Worm (Caenorhabditis elegans) whole organism, L3 larva: ENCODE results near the gene R07E3.6.

Experiments
- ZK546.5 ChIP-seq: sonication (generic microtip); optimal IDR thresholded peaks from 2 replicates; lab custom pipeline; 2017; ENCODE audit warnings: missing biosample characterization, missing genetic modification characterization
- ama-1 ChIP-seq: fragments of 150-350 bp; optimal IDR thresholded peaks from 2 replicates; lab custom pipeline; 2018
- ceh-16 ChIP-seq: sonication (generic microtip); optimal IDR thresholded peaks from 2 replicates; lab custom pipeline; 2017; ENCODE audit warnings: missing biosample characterization, missing genetic modification characterization
- ceh-28 ChIP-seq: fragments of 150-350 bp; optimal IDR thresholded peaks from 2 replicates; lab custom pipeline; 2014; ENCODE audit warnings: missing biosample characterization, missing genetic modification reagents, missing genetic modification characterization
- ceh-82 ChIP-seq: fragments of 150-350 bp; optimal IDR thresholded peaks from 2 replicates; lab custom pipeline; 2014; ENCODE audit warnings: missing biosample characterization, missing genetic modification characterization
- ceh-9 ChIP-seq: sonication (generic microtip); optimal IDR thresholded peaks from 2 replicates; lab custom pipeline; 2018; ENCODE audit warnings: missing biosample characterization, missing genetic modification characterization
- daf-12 ChIP-seq: fragments of 150-350 bp; optimal IDR thresholded peaks from 2 replicates; lab custom pipeline; 2014; ENCODE audit warnings: missing biosample characterization, missing genetic modification reagents, missing genetic modification characterization
- egl-27 ChIP-seq: sonication (generic microtip); optimal IDR thresholded peaks from 4 replicates; lab custom pipeline; 2017; ENCODE audit warnings: missing biosample characterization, missing genetic modification reagents, missing genetic modification characterization
- egl-5 ChIP-seq: fragments of 150-350 bp; optimal IDR thresholded peaks from 2 replicates; lab custom pipeline; 2017; ENCODE audit warnings: missing biosample characterization, missing genetic modification reagents, missing genetic modification characterization, inconsistent platforms
- elt-1 ChIP-seq: fragments of 150-350 bp; optimal IDR thresholded peaks from 2 replicates; lab custom pipeline; 2014; ENCODE audit warnings: missing biosample characterization, missing genetic modification characterization
- elt-3 ChIP-seq, 3 experiments: fragments of 150-350 bp in 1 of 3; sonication (generic microtip) in 2 of 3; optimal IDR thresholded peaks; 2 replicates in 2 of 3; 4 replicates in 1 of 3; lab custom pipeline; 2014 to 2017; ENCODE audit warnings: missing biosample characterization in 3 of 3, missing genetic modification characterization in 3 of 3
- eor-1 ChIP-seq, 2 experiments: fragments of 150-350 bp; optimal IDR thresholded peaks; 2 replicates each; lab custom pipeline; 2014 to 2018; ENCODE audit warnings: missing biosample characterization in 2 of 2, missing genetic modification characterization in 2 of 2
- fos-1 ChIP-seq: fragments of 150-350 bp; optimal IDR thresholded peaks from 2 replicates; lab custom pipeline; 2014; ENCODE audit warnings: missing biosample characterization, missing genetic modification characterization
- jun-1 ChIP-seq: fragments of 150-350 bp; optimal IDR thresholded peaks from 2 replicates; lab custom pipeline; 2014; ENCODE audit warnings: missing biosample characterization, missing genetic modification reagents, missing genetic modification characterization
- lin-15B ChIP-seq: fragments of 150-350 bp; optimal IDR thresholded peaks from 2 replicates; lab custom pipeline; 2014; ENCODE audit warnings: missing biosample characterization, missing genetic modification characterization
- lin-39 ChIP-seq: fragments of 150-350 bp; optimal IDR thresholded peaks from 2 replicates; lab custom pipeline; 2018; ENCODE audit warnings: missing biosample characterization, missing genetic modification reagents, missing genetic modification characterization
- mdl-1 ChIP-seq: fragments of 150-350 bp; optimal IDR thresholded peaks from 2 replicates; lab custom pipeline; 2014; ENCODE audit warnings: missing biosample characterization, missing genetic modification characterization
- nhr-11 ChIP-seq: fragments of 150-350 bp; optimal IDR thresholded peaks from 2 replicates; lab custom pipeline; 2014; ENCODE audit warnings: missing biosample characterization, missing genetic modification characterization
- nhr-12 ChIP-seq: fragments of 150-350 bp; optimal IDR thresholded peaks from 2 replicates; lab custom pipeline; 2014; ENCODE audit warnings: missing biosample characterization, missing genetic modification characterization
- nhr-23 ChIP-seq: fragments of 150-350 bp; optimal IDR thresholded peaks from 2 replicates; lab custom pipeline; 2014; ENCODE audit warnings: missing biosample characterization, missing genetic modification reagents, missing genetic modification characterization
- nhr-237 ChIP-seq: fragments of 150-350 bp; optimal IDR thresholded peaks from 2 replicates; lab custom pipeline; 2014; ENCODE audit warnings: missing biosample characterization, missing genetic modification characterization
- nhr-25 ChIP-seq: sonication (generic microtip); optimal IDR thresholded peaks from 2 replicates; lab custom pipeline; 2017; ENCODE audit warnings: missing biosample characterization, missing genetic modification characterization
- nhr-43 ChIP-seq: sonication (generic microtip); optimal IDR thresholded peaks from 2 replicates; lab custom pipeline; 2016; ENCODE audit warnings: mild to moderate bottlenecking, missing genetic modification characterization, missing compliant biosample characterization; ENCODE audit not compliant: poor library complexity, severe bottlenecking
- nhr-67 ChIP-seq: fragments of 150-350 bp; optimal IDR thresholded peaks from 2 replicates; lab custom pipeline; 2014; ENCODE audit warnings: missing biosample characterization, missing genetic modification characterization
- nhr-76 ChIP-seq: fragments of 150-350 bp; sonication (generic microtip); optimal IDR thresholded peaks from 5 replicates; lab custom pipeline; 2014; ENCODE audit warnings: missing biosample characterization, missing genetic modification characterization
- pha-4 ChIP-seq: fragments of 150-350 bp; optimal IDR thresholded peaks from 2 replicates; lab custom pipeline; 2014; ENCODE audit warnings: missing biosample characterization, missing genetic modification reagents, missing genetic modification characterization
- snpc-4 ChIP-seq: fragments of 150-350 bp; optimal IDR thresholded peaks from 2 replicates; lab custom pipeline; 2014; ENCODE audit warnings: missing biosample characterization, missing genetic modification characterization
- tbx-2 ChIP-seq: sonication (generic microtip); optimal IDR thresholded peaks from 2 replicates; lab custom pipeline; 2016; ENCODE audit warnings: mild to moderate bottlenecking, missing genetic modification characterization, missing compliant biosample characterization
- zag-1 ChIP-seq: fragments of 150-350 bp; optimal IDR thresholded peaks from 2 replicates; lab custom pipeline; 2014; ENCODE audit warnings: missing biosample characterization, missing genetic modification characterization
- ztf-11 ChIP-seq: fragments of 150-350 bp; optimal IDR thresholded peaks from 2 replicates; lab custom pipeline; 2014; ENCODE audit warnings: missing biosample characterization, missing genetic modification characterization

R07E3.6 gene

ce11 chrX:10285634-10286033 is 31.9 kb upstream of the R07E3.6 start, which contains the start of gene npr-6:
Gene npr-6, minus strand, starts transcription at chrX:10285734.
- no peak for TF ChIP-seq ztf-11 (tag; lab: Kevin White, UChicago)
- no peak for TF ChIP-seq elt-1
- no peak for TF ChIP-seq fos-1
- no peak for TF ChIP-seq nhr-237 (tag; lab: Kevin White, UChicago)
- no peak for TF ChIP-seq zag-1
- TF ChIP-seq tbx-2 (tag; lab: Kevin White, UChicago) = no peak
- TF ChIP-seq ceh-16 (tag; lab: Kevin White, UChicago) = no peak
- no peak for TF ChIP-seq lin-15B (tag; lab: Kevin White, UChicago)

ce11 chrX:10297410-10297809 is 20.1 kb upstream of the R07E3.6 start:
- TF ChIP-seq lin-15B (tag; lab: Kevin White, UChicago) (no peak), ZK546.5 (tag; lab: Kevin White, UChicago) (no peak), tbx-2 (tag; lab: Kevin White, UChicago) (no peak), jun-1 (no peak), egl-5 (tag; lab: Kevin White, UChicago) (no peak), ceh-16 (tag; lab: Kevin White, UChicago) (no peak), ceh-28 (tag; lab: Kevin White, UChicago) (no peak), nhr-67 (tag; lab: Kevin White, UChicago) (no peak), snpc-4 (tag; lab: Kevin White, UChicago) (no peak), eor-1 (tag; optimal IDR thresholded peaks at IDR 0.05; lab: Kevin White, UChicago) (no peak), ama-1 (no peak), daf-12 (tag; lab: Kevin White, UChicago) (no peak), lin-39 (tag; lab: Kevin White, UChicago) (no peak), pha-4 (tag; lab: Kevin White, UChicago) (no peak)

DNA sequence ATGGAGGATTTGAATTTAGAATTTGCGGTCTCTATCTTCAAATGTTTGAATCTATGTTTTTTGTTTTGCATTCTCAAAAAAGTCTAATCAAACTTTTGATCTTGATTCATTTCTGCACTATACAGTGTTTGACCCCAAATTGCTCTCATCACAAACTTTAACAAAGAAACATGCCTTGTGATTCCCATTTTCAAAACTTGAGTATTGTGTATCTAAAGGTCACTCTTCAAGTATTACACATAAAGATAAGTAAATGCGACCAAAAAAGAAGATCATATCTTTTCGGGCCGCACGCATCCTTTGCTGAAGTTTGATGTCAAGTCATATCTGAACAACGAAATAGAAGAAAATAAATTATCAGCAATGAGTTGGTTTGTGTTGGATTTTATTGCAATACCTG is 15.6 kb upstream of the R07E3.6 start:
- TF ChIP-seq nhr-23 (peak; percentile 82), elt-1 (peak; percentile 91), nhr-25 (tag; lab: Kevin White, UChicago) (peak; percentile 71), eor-1 (tag; optimal IDR thresholded peaks at IDR 0.05; lab: Kevin White, UChicago) (no peak), mdl-1 (no peak)

DNA sequence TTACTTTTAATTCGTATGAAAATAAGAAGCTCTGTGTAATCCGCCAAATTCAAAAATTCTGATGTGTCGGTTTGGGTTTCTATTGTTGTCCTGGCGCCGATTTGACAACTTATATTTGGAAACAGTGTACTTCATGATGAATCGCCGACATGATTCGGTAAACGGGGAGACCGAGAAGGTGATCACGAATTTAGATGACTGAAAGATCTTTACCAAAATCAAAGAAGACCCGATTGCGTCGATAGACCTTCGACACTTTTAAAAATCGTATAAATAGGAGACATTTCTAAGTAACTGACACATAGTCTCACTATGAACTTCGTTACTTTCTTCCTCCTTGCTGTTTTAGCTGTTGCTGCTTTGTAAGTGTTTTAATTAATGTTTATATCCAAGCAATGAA is 15.1 kb upstream of the R07E3.6 start, which contains the start of gene fip-5:
fip-5 (plus strand) TSS at position 312 of the 400 bp plus-strand sequence.
- TF ChIP-seq lin-15B (tag; lab: Kevin White, UChicago) (no peak), elt-1 (peak; percentile 51), ceh-82 (no peak), nhr-76 (tag; lab: Kevin White, UChicago) (no peak), mdl-1 (no peak), ceh-9 (no peak), nhr-12 (tag; lab: Kevin White, UChicago) (no peak)
- TF ChIP-seq, all 47 proteins: peak for 1

- TF ChIP-seq nhr-25 (tag; lab: Kevin White, UChicago) = peak; percentile 81
- TF ChIP-seq nhr-43 (tag; lab: Kevin White, UChicago) = peak; percentile 32
- TF ChIP-seq jun-1 = no peak
- peak; percentile 81 for TF ChIP-seq nhr-23
- peak; percentile 26 for TF ChIP-seq ceh-28 (tag; lab: Kevin White, UChicago)
- TF ChIP-seq ama-1 = no peak
- peak; percentile 83 for TF ChIP-seq elt-1
- no peak for TF ChIP-seq elt-3 (tag; optimal IDR thresholded peaks at IDR 0.05; lab: Kevin White, UChicago)
These were observed 13.3 kb upstream of the R07E3.6 start, which contains the start of gene fipr-21 for ce11 chrX:10304178-10304577. Gene fipr-21, plus strand, starts transcription at chrX:10304529.

ce11 chrX:10306289-10306688 is 11.2 kb upstream of the R07E3.6 start, which contains the start of gene cnc-8:
Gene cnc-8, plus strand, starts transcription at chrX:10306595.
- TF ChIP-seq lin-15B (tag; lab: Kevin White, UChicago) (no peak), egl-27 (tag; lab: Kevin White, UChicago) (no peak), nhr-43 (tag; lab: Kevin White, UChicago) (peak; percentile 6), nhr-25 (tag; lab: Kevin White, UChicago) (peak; percentile 56), nhr-23 (peak; percentile 69), mdl-1 (no peak), ceh-82 (no peak)

DNA sequence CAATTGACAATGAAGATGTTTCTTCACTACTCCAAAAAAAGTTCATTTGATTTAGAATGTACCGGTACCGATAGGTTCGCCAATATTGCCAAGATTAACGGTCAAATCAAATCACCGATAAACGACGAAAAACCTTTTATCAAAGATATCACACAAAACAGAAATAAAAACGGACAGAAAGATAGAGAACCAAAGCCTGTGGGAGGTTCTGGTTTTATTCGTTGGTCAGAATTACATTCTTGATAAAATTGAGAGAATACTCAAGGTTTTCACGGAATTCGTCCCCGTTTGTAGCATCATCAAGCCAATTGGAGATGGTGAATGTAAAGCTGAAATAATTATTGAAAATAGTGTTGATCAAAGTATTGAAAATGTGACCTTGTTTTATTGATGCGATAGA is 10.6 kb upstream of the R07E3.6 start:
- TF ChIP-seq elt-3 (tag; optimal IDR thresholded peaks at IDR 0.05; lab: Kevin White, UChicago) (peak in 1 of 3 experiments; percentile 1), nhr-25 (tag; lab: Kevin White, UChicago) (peak; percentile 65), nhr-11 (tag; lab: Kevin White, UChicago) (no peak), ceh-82 (no peak), ceh-28 (tag; lab: Kevin White, UChicago) (no peak)
